Worm (Caenorhabditis elegans): ENCODE measurements around the gene C24H10.4.

- TF ChIP-seq lin-35 (GFP tag; optimal IDR thresholded peaks at IDR 0.05) (no peak), let-526 (GFP tag; IDR thresholded peaks at IDR 0.05) (no peak), F57C9.4 (tag; optimal IDR thresholded peaks at IDR 0.05) (no peak), madf-8 (GFP tag; conservative IDR thresholded peaks at IDR 0.05) (no peak), ceh-40 (GFP tag; IDR thresholded peaks at IDR 0.05) (no peak), C17E4.6 (GFP tag; IDR thresholded peaks at IDR 0.05) (no peak), ZK185.1 (tag; optimal IDR thresholded peaks at IDR 0.05; ENCODE audit: poor library complexity, severe bottlenecking) (no peak), F22D6.2 (tag; optimal IDR thresholded peaks at IDR 0.05) (no peak), B0261.1 (tag; optimal IDR thresholded peaks at IDR 0.05) (no peak)
These were observed 12.0 kb upstream of the C24H10.4 start for ce11 chrX:5071025-5071424.

Measured in whole organism, young adult.